Worm (Caenorhabditis elegans) whole organism, mixed stage, embryonic: ENCODE measurements around the gene glb-9.

Source experiments
- M03D4.4 ChIP-seq: sonication (generic microtip); optimal IDR thresholded peaks from 2 replicates; lab custom pipeline; 2017; ENCODE audit warnings: mild to moderate bottlenecking, missing genetic modification characterization, missing compliant biosample characterization
- bed-3 ChIP-seq: fragments of 200-800 bp; sonication (Bioruptor generic); optimal IDR thresholded peaks from 3 replicates; lab custom pipeline; 2018; ENCODE audit warnings: mild to moderate bottlenecking, missing genetic modification characterization, moderate library complexity, missing compliant biosample characterization
- ceh-39 ChIP-seq: fragments of 150-350 bp; optimal IDR thresholded peaks from 2 replicates; lab custom pipeline; 2014; ENCODE audit warnings: missing biosample characterization, missing genetic modification characterization
- ceh-43 ChIP-seq: fragments of 200-800 bp; sonication (Bioruptor generic); optimal IDR thresholded peaks from 2 replicates; lab custom pipeline; 2018; ENCODE audit warnings: mild to moderate bottlenecking, missing genetic modification characterization, moderate library complexity, missing compliant biosample characterization
- ceh-83 ChIP-seq: fragments of 200-800 bp; sonication (Bioruptor generic); optimal IDR thresholded peaks from 2 replicates; lab custom pipeline; 2018; ENCODE audit warnings: mild to moderate bottlenecking, missing genetic modification characterization, missing compliant biosample characterization
- ces-1 ChIP-seq: fragments of 150-350 bp; optimal IDR thresholded peaks from 2 replicates; lab custom pipeline; 2014; ENCODE audit warnings: missing biosample characterization, missing genetic modification reagents, missing genetic modification characterization
- cnd-1 ChIP-seq: fragments of 200-800 bp; sonication (Bioruptor generic); optimal IDR thresholded peaks from 2 replicates; lab custom pipeline; 2018; ENCODE audit warnings: mild to moderate bottlenecking, missing genetic modification characterization, missing compliant biosample characterization
- drap-1 ChIP-seq: fragments of 200-800 bp; sonication (Bioruptor generic); optimal IDR thresholded peaks from 3 replicates; lab custom pipeline; 2018; ENCODE audit warnings: mild to moderate bottlenecking, missing genetic modification characterization, missing compliant biosample characterization
- elt-1 ChIP-seq: sonication (generic microtip); optimal IDR thresholded peaks from 2 replicates; lab custom pipeline; 2017; ENCODE audit warnings: missing genetic modification characterization, mild to moderate bottlenecking, missing compliant biosample characterization, antibody characterized with exemption, moderate library complexity, borderline replicate concordance; ENCODE audit not compliant: insufficient read depth
- flh-1 ChIP-seq: fragments of 200-800 bp; sonication (Bioruptor generic); optimal IDR thresholded peaks from 2 replicates; lab custom pipeline; 2018; ENCODE audit warnings: mild to moderate bottlenecking, missing genetic modification characterization, moderate library complexity, missing compliant biosample characterization
- ham-2 ChIP-seq: fragments of 200-800 bp; sonication (Bioruptor generic); optimal IDR thresholded peaks from 2 replicates; lab custom pipeline; 2018; ENCODE audit warnings: mild to moderate bottlenecking, missing genetic modification characterization, missing compliant biosample characterization
- hlh-1 ChIP-seq: fragments of 150-350 bp; optimal IDR thresholded peaks from 2 replicates; lab custom pipeline; 2014; ENCODE audit warnings: missing biosample characterization, missing genetic modification reagents, missing genetic modification characterization
- lin-32 ChIP-seq: fragments of 200-800 bp; sonication (Bioruptor generic); optimal IDR thresholded peaks from 2 replicates; lab custom pipeline; 2018; ENCODE audit warnings: mild to moderate bottlenecking, missing genetic modification characterization, missing compliant biosample characterization
- lsy-2 ChIP-seq: fragments of 150-350 bp; optimal IDR thresholded peaks from 2 replicates; lab custom pipeline; 2014; ENCODE audit warnings: missing biosample characterization, missing genetic modification characterization
- mab-5 ChIP-seq: fragments of 150-350 bp; optimal IDR thresholded peaks from 2 replicates; lab custom pipeline; 2014; ENCODE audit warnings: missing biosample characterization, missing genetic modification characterization
- mep-1 ChIP-seq: fragments of 150-350 bp; optimal IDR thresholded peaks from 2 replicates; lab custom pipeline; 2017; ENCODE audit warnings: missing biosample characterization, missing genetic modification reagents, missing genetic modification characterization, inconsistent platforms
- mls-2 ChIP-seq: sonication (generic microtip); optimal IDR thresholded peaks from 2 replicates; lab custom pipeline; 2016; ENCODE audit warnings: mild to moderate bottlenecking, missing genetic modification characterization, moderate library complexity, missing compliant biosample characterization
- nhr-2 ChIP-seq: fragments of 150-350 bp; optimal IDR thresholded peaks from 2 replicates; lab custom pipeline; 2014; ENCODE audit warnings: missing biosample characterization, missing genetic modification characterization
- nhr-28 ChIP-seq: fragments of 150-350 bp; optimal IDR thresholded peaks from 2 replicates; lab custom pipeline; 2014; ENCODE audit warnings: missing biosample characterization, missing genetic modification characterization
- nhr-76 ChIP-seq: sonication (generic microtip); optimal IDR thresholded peaks from 2 replicates; lab custom pipeline; 2017; ENCODE audit warnings: missing biosample characterization, missing genetic modification characterization
- sem-2 ChIP-seq: fragments of 200-800 bp; sonication (Bioruptor generic); optimal IDR thresholded peaks from 2 replicates; lab custom pipeline; 2018; ENCODE audit warnings: mild to moderate bottlenecking, missing genetic modification characterization, missing compliant biosample characterization
- snpc-4 ChIP-seq: fragments of 150-350 bp; optimal IDR thresholded peaks from 2 replicates; lab custom pipeline; 2014; ENCODE audit warnings: missing biosample characterization, missing genetic modification characterization
- sptf-1 ChIP-seq: sonication (generic microtip); optimal IDR thresholded peaks from 2 replicates; lab custom pipeline; 2017; ENCODE audit warnings: mild to moderate bottlenecking, missing genetic modification characterization, moderate library complexity, missing compliant biosample characterization
- tbx-8 ChIP-seq: fragments of 200-800 bp; sonication (Bioruptor generic); optimal IDR thresholded peaks from 2 replicates; lab custom pipeline; 2018; ENCODE audit warnings: mild to moderate bottlenecking, missing genetic modification characterization, moderate library complexity, missing compliant biosample characterization
- unc-120 ChIP-seq: sonication (generic microtip); optimal IDR thresholded peaks from 2 replicates; lab custom pipeline; 2017; ENCODE audit warnings: missing genetic modification characterization, missing compliant biosample characterization; ENCODE audit not compliant: poor library complexity, severe bottlenecking
- unc-39 ChIP-seq: fragments of 150-350 bp; optimal IDR thresholded peaks from 2 replicates; lab custom pipeline; 2014; ENCODE audit warnings: missing biosample characterization, missing genetic modification characterization
- unc-62 ChIP-seq: fragments of 150-350 bp; optimal IDR thresholded peaks from 2 replicates; lab custom pipeline; 2014; ENCODE audit warnings: missing biosample characterization, missing genetic modification reagents, missing genetic modification characterization
- zip-8 ChIP-seq: fragments of 150-350 bp; optimal IDR thresholded peaks from 2 replicates; lab custom pipeline; 2014; ENCODE audit warnings: missing biosample characterization, missing genetic modification characterization

glb-9 gene

ce11 chrII:7499390-7499789 is 19.7 kb downstream of the glb-9 start, which contains the start of gene srab-14:
srab-14 (minus strand) TSS chrII:7499490.
- no peak for TF ChIP-seq tbx-8
- TF ChIP-seq unc-62 = no peak
- no peak for TF ChIP-seq sptf-1 (tag; lab: Kevin White, UChicago)
- TF ChIP-seq flh-1 (GFP tag; lab: Kevin White, UChicago) = no peak
- no peak for TF ChIP-seq nhr-28 (tag; lab: Kevin White, UChicago)
- no peak for TF ChIP-seq ces-1
- no peak for TF ChIP-seq sem-2 (GFP tag; lab: Kevin White, UChicago)
- TF ChIP-seq, all 35 proteins: peak for 0

DNA sequence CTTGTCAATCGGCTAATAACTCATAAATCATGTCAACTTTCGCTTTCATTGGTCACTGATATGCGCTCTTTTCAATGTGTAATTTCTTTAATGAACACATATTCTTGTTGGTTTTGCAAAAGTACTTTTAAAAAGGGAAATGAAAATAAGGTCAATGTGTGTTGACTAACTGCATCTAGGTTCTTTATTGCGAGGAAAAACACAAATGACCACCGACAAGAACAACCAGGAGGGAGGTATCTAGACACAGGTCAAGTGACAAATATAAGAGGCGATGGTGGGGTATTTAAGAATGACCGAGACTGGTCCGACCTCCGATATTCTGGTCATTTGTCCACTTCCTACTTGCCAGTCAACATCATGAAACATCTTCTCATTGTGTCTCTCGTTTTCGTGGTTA is 23.1 kb downstream of the glb-9 start, which contains the start of gene spi-1:
TSS of gene spi-1 (plus strand) at position 178 of the 400 bp plus-strand sequence.
- TF ChIP-seq lsy-2 (tag; lab: Kevin White, UChicago) = no peak
- no peak for TF ChIP-seq sptf-1 (tag; lab: Kevin White, UChicago)
- no peak for TF ChIP-seq nhr-2 (tag; lab: Kevin White, UChicago)
- TF ChIP-seq mab-5 (tag; lab: Kevin White, UChicago) = no peak
- TF ChIP-seq unc-39 (tag; lab: Kevin White, UChicago) = no peak
- TF ChIP-seq snpc-4 (tag; lab: Kevin White, UChicago) = no peak
- TF ChIP-seq tbx-8 = no peak
- TF ChIP-seq ham-2 (GFP tag; lab: Kevin White, UChicago) = no peak
- no peak for TF ChIP-seq cnd-1 (tag; lab: Kevin White, UChicago)
- TF ChIP-seq mls-2 (tag; lab: Kevin White, UChicago) = no peak
- TF ChIP-seq flh-1 (GFP tag; lab: Kevin White, UChicago) = no peak
- no peak for TF ChIP-seq nhr-28 (tag; lab: Kevin White, UChicago)
- no peak for TF ChIP-seq nhr-76
- no peak for TF ChIP-seq unc-120 (tag; lab: Kevin White, UChicago)
- TF ChIP-seq ces-1 = no peak
- no peak for TF ChIP-seq drap-1 (GFP tag; lab: Kevin White, UChicago)
- no peak for TF ChIP-seq zip-8

DNA sequence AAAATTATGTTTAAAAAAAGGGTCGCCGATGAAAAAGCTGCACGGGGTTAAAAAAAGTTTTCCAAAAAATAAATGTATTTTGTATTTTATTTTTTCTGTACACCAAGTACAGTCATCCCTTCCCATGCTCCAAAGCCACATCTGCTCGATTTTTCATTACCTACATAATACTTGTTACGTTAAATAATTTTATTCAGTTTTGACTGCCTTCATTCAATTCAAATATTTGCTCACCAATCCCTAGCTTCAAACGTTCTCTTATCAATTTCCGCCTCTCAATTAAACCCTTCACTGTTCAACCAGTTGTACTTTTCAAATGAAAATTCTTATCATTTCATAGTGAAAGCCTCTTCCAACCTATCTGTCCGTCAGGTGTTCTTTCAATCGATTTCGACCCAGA is 25.0 kb downstream of the glb-9 start, which contains the start of gene R10H1.1:
TSS of gene R10H1.1 (plus strand) at position 301 of the 400 bp plus-strand sequence.
- TF ChIP-seq ceh-39 (tag; lab: Kevin White, UChicago) (no peak), lin-32 (no peak), mep-1 (no peak), ham-2 (GFP tag; lab: Kevin White, UChicago) (no peak), nhr-2 (tag; lab: Kevin White, UChicago) (no peak), flh-1 (GFP tag; lab: Kevin White, UChicago) (no peak), hlh-1 (no peak)

DNA sequence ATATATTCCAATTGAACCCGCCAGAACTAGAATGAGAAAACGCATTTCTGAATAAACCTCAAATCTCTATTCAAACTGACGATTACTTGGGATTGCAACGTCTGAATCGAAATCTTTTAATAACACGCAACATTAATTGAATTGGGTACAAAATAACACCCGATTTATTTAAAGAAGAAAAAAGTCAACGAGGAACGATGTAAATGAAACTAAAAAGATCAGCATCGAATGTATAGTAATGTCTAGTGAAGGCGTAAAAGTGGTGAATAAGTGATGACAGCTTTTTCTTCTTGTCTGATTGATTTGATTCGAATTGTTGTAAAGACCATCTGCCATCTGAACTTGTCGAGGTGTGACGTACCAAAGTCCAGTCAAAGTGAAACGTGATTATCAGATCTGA is 25.5 kb downstream of the glb-9 start, which contains the start of gene nas-23:
TSS of gene nas-23 (minus strand) at position 101 of the 400 bp plus-strand sequence.
- TF ChIP-seq ceh-83 (GFP tag; lab: Kevin White, UChicago) (no peak), bed-3 (GFP tag; lab: Kevin White, UChicago) (no peak), mab-5 (tag; lab: Kevin White, UChicago) (no peak), nhr-2 (tag; lab: Kevin White, UChicago) (no peak), elt-1 (tag; lab: Kevin White, UChicago) (no peak), cnd-1 (tag; lab: Kevin White, UChicago) (no peak), unc-120 (tag; lab: Kevin White, UChicago) (no peak)
- TF ChIP-seq, all 35 proteins: peak for 0

DNA sequence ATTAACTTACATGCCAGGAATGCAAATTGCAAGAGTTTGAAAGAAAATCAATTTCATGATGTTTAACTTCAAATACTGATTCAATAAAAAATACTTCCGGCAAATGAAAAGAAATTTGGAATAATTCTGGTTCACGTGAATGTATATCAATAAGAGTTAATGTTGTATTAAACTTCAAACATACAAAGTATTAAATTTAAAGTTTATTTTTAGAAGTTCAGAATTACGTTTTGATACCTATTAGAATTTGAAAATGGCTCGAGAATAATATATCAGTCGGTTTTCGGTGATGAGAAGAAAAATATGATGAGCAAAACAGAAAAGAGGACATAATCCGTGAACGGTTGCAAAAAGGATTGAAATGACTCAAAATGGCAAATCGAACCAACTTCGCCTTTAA is 29.5 kb downstream of the glb-9 start, which contains the start of gene D1022.9:
TSS of gene D1022.9 (minus strand) at position 101 of the 400 bp plus-strand sequence.
- no peak for TF ChIP-seq M03D4.4
- no peak for TF ChIP-seq zip-8
- no peak for TF ChIP-seq mls-2 (tag; lab: Kevin White, UChicago)
- TF ChIP-seq lsy-2 (tag; lab: Kevin White, UChicago) = no peak
- no peak for TF ChIP-seq ces-1
- TF ChIP-seq lin-32 = no peak
- no peak for TF ChIP-seq sem-2 (GFP tag; lab: Kevin White, UChicago)
- TF ChIP-seq flh-1 (GFP tag; lab: Kevin White, UChicago) = no peak
- no peak for TF ChIP-seq nhr-2 (tag; lab: Kevin White, UChicago)
- TF ChIP-seq unc-120 (tag; lab: Kevin White, UChicago) = no peak
- no peak for TF ChIP-seq ceh-43 (GFP tag; lab: Kevin White, UChicago)
